In genomic region chrV:8228712-8229119, ce11 we compare ENCODE assay signal across 3 worm cellular contexts.
TF ChIP-seq lines count a peak whose summit lies in the region.

No protein-coding gene starts in this region.

TF ChIP-seq in whole organism, L1 larva, 84 proteins besides CTCF, POLR2A, EP300 and RAD21 (continued from another document and continues in another):
- TF ChIP-seq xbp-1 (tag; optimal IDR thresholded peaks at IDR 0.05; lab: Kevin White, UChicago) = peak; percentile 86
- peak; percentile 53 for TF ChIP-seq aly-2 (tag; optimal IDR thresholded peaks at IDR 0.05; lab: Kevin White, UChicago)
- TF ChIP-seq unc-62 (GFP tag; optimal IDR thresholded peaks at IDR 0.05; lab: Kevin White, UChicago) = no peak
- peak; percentile 46 to 67 (median 60) for TF ChIP-seq dpl-1 (GFP tag; optimal IDR thresholded peaks at IDR 0.05; lab: Kevin White, UChicago)
- TF ChIP-seq fkh-8 (tag; optimal IDR thresholded peaks at IDR 0.05; lab: Kevin White, UChicago) = peak; percentile 53
- peak; percentile 63 for TF ChIP-seq ceh-88 (GFP tag; IDR thresholded peaks at IDR 0.05; lab: Robert Waterston, UW)
- peak; percentile 69 for TF ChIP-seq sup-37 (GFP tag; optimal IDR thresholded peaks at IDR 0.05; lab: Kevin White, UChicago)
- TF ChIP-seq fos-1 (tag; optimal IDR thresholded peaks at IDR 0.05; lab: Kevin White, UChicago) = peak; percentile 52
- TF ChIP-seq nhr-77 (tag; optimal IDR thresholded peaks at IDR 0.05; lab: Kevin White, UChicago) = peak; percentile 84
- TF ChIP-seq lin-14 (GFP tag; optimal IDR thresholded peaks at IDR 0.05; lab: Kevin White, UChicago) = peak; percentile 89
- TF ChIP-seq pax-3 (tag; optimal IDR thresholded peaks at IDR 0.05; lab: Kevin White, UChicago) = peak; percentile 53
- TF ChIP-seq aha-1 (tag; optimal IDR thresholded peaks at IDR 0.05; lab: Kevin White, UChicago) = no peak
- no peak for TF ChIP-seq vab-15 (tag; optimal IDR thresholded peaks at IDR 0.05; lab: Kevin White, UChicago)
- peak; percentile 90 for TF ChIP-seq nhr-47 (tag; optimal IDR thresholded peaks at IDR 0.05; lab: Kevin White, UChicago)
- TF ChIP-seq lin-35 (GFP tag; optimal IDR thresholded peaks at IDR 0.05; lab: Kevin White, UChicago) = peak; percentile 53 to 69
- TF ChIP-seq ceh-63 (GFP tag; optimal IDR thresholded peaks at IDR 0.05; lab: Kevin White, UChicago) = no peak
- TF ChIP-seq ztf-4 (tag; optimal IDR thresholded peaks at IDR 0.05; lab: Kevin White, UChicago) = peak; percentile 60
- TF ChIP-seq lsy-2 (tag; optimal IDR thresholded peaks at IDR 0.05; lab: Kevin White, UChicago) = peak; percentile 58 to 78
- TF ChIP-seq sptf-1 (tag; optimal IDR thresholded peaks at IDR 0.05; lab: Kevin White, UChicago) = no peak
- peak; percentile 14 for TF ChIP-seq nhr-11 (tag; optimal IDR thresholded peaks at IDR 0.05; lab: Kevin White, UChicago)
- TF ChIP-seq tbx-2 (tag; optimal IDR thresholded peaks at IDR 0.05; lab: Kevin White, UChicago) = peak; percentile 84
- peak; percentile 54 for TF ChIP-seq egl-13 (tag; optimal IDR thresholded peaks at IDR 0.05; lab: Kevin White, UChicago)
- TF ChIP-seq unc-98 (GFP tag; IDR thresholded peaks at IDR 0.05; lab: Robert Waterston, UW) = peak; percentile 50; the same call in 1 of the 2 replicates
- peak; percentile 95 for TF ChIP-seq swsn-7 (tag; optimal IDR thresholded peaks at IDR 0.05; lab: Kevin White, UChicago)
- TF ChIP-seq grh-1 (GFP tag; IDR thresholded peaks at IDR 0.05; lab: Robert Waterston, UW) = peak; percentile 86
- peak; percentile 22 for TF ChIP-seq F16B12.6 (tag; optimal IDR thresholded peaks at IDR 0.05; lab: Kevin White, UChicago)
- TF ChIP-seq fkh-4 (tag; optimal IDR thresholded peaks at IDR 0.05; lab: Kevin White, UChicago; ENCODE audit: borderline replicate concordance) = peak; percentile 25
- peak; percentile 58 for TF ChIP-seq lir-3 (tag; optimal IDR thresholded peaks at IDR 0.05; lab: Kevin White, UChicago; ENCODE audit: poor library complexity)
- no peak for TF ChIP-seq nhr-76 (tag; optimal IDR thresholded peaks at IDR 0.05; lab: Kevin White, UChicago)
- peak; percentile 92 for TF ChIP-seq snu-23 (GFP tag; optimal IDR thresholded peaks at IDR 0.05; lab: Kevin White, UChicago)
- TF ChIP-seq ama-1 (optimal IDR thresholded peaks at IDR 0.05; lab: Kevin White, UChicago) = peak; percentile 94
- peak; percentile 94 for TF ChIP-seq nhr-71 (tag; optimal IDR thresholded peaks at IDR 0.05; lab: Kevin White, UChicago)
- peak; percentile 30 for TF ChIP-seq C04F5.9 (tag; optimal IDR thresholded peaks at IDR 0.05; lab: Kevin White, UChicago)
- no peak for TF ChIP-seq ces-1 (GFP tag; optimal IDR thresholded peaks at IDR 0.05; lab: Kevin White, UChicago)
- peak; percentile 95 for TF ChIP-seq rnt-1 (tag; optimal IDR thresholded peaks at IDR 0.05; lab: Kevin White, UChicago)
- peak; percentile 81 for TF ChIP-seq irx-1 (tag; optimal IDR thresholded peaks at IDR 0.05; lab: Kevin White, UChicago)
- TF ChIP-seq unc-86 (tag; optimal IDR thresholded peaks at IDR 0.05; lab: Kevin White, UChicago) = peak; percentile 71
- TF ChIP-seq dsc-1 (tag; optimal IDR thresholded peaks at IDR 0.05; lab: Kevin White, UChicago) = peak; percentile 89
- peak; percentile 71 for TF ChIP-seq zip-4 (GFP tag; optimal IDR thresholded peaks at IDR 0.05; lab: Kevin White, UChicago)
- peak; percentile 34 for TF ChIP-seq isw-1 (GFP tag; IDR thresholded peaks at IDR 0.05; lab: Robert Waterston, UW)
- peak; percentile 39 for TF ChIP-seq skn-1 (tag; optimal IDR thresholded peaks at IDR 0.05; lab: Kevin White, UChicago)
- peak; percentile 95 for TF ChIP-seq nhr-90 (tag; optimal IDR thresholded peaks at IDR 0.05; lab: Kevin White, UChicago; ENCODE audit: poor library complexity)
- TF ChIP-seq egl-27 (tag; optimal IDR thresholded peaks at IDR 0.05; lab: Kevin White, UChicago) = no peak

TF ChIP-seq in whole organism, L3 larva, 47 proteins besides CTCF, POLR2A, EP300 and RAD21 (continued from another document):
- peak; percentile 3 for TF ChIP-seq zag-1 (tag; optimal IDR thresholded peaks at IDR 0.05; lab: Kevin White, UChicago)
- peak; percentile 94 for TF ChIP-seq ama-1 (optimal IDR thresholded peaks at IDR 0.05; lab: Kevin White, UChicago)
- TF ChIP-seq egl-27 (tag; optimal IDR thresholded peaks at IDR 0.05; lab: Kevin White, UChicago) = peak; percentile 66
- TF ChIP-seq sea-2 (GFP tag; optimal IDR thresholded peaks at IDR 0.05; lab: Kevin White, UChicago) = no peak
- peak; percentile 45 for TF ChIP-seq nhr-77 (tag; optimal IDR thresholded peaks at IDR 0.05; lab: Kevin White, UChicago)
- TF ChIP-seq pqm-1 (tag; optimal IDR thresholded peaks at IDR 0.05; lab: Kevin White, UChicago) = peak; percentile 77
- TF ChIP-seq aly-2 (tag; optimal IDR thresholded peaks at IDR 0.05; lab: Kevin White, UChicago) = peak; percentile 91
- peak; percentile 80 for TF ChIP-seq hmg-11 (tag; optimal IDR thresholded peaks at IDR 0.05; lab: Kevin White, UChicago)
- TF ChIP-seq ceh-9 (tag; optimal IDR thresholded peaks at IDR 0.05; lab: Kevin White, UChicago) = no peak
- peak; percentile 58 for TF ChIP-seq lsy-12 (tag; optimal IDR thresholded peaks at IDR 0.05; lab: Kevin White, UChicago)
- TF ChIP-seq ceh-82 (tag; optimal IDR thresholded peaks at IDR 0.05; lab: Kevin White, UChicago) = peak; percentile 41

TF ChIP-seq in whole organism, young adult, 124 proteins besides CTCF, POLR2A, EP300 and RAD21 (continued from another document and continues in another):
- TF ChIP-seq athp-1 (tag; optimal IDR thresholded peaks at IDR 0.05; lab: Kevin White, UChicago) (peak; percentile 40), let-607 (tag; optimal IDR thresholded peaks at IDR 0.05; lab: Kevin White, UChicago) (peak; percentile 19 to 22), tbx-9 (tag; optimal IDR thresholded peaks at IDR 0.05; lab: Kevin White, UChicago; ENCODE audit: borderline replicate concordance) (no peak), let-526 (GFP tag; IDR thresholded peaks at IDR 0.05; lab: Robert Waterston, UW) (no peak), unc-62 (GFP tag; optimal IDR thresholded peaks at IDR 0.05; lab: Kevin White, UChicago) (no peak), nfya-2 (GFP tag; IDR thresholded peaks at IDR 0.05; lab: Robert Waterston, UW) (no peak), lin-26 (GFP tag; IDR thresholded peaks at IDR 0.05; lab: Robert Waterston, UW) (peak; percentile 59; the same call in 1 of the 2 replicates), cebp-2 (GFP tag; IDR thresholded peaks at IDR 0.05; lab: Robert Waterston, UW) (0 out of 2 replicates have a peak, but pooled peaks have one; percentile 9), lin-35 (GFP tag; optimal IDR thresholded peaks at IDR 0.05; lab: Kevin White, UChicago) (peak in 2 of 3 experiments; percentile 31 to 75), F33H1.4 (GFP tag; IDR thresholded peaks at IDR 0.05; lab: Robert Waterston, UW) (peak; percentile 71), F10E7.11 (tag; optimal IDR thresholded peaks at IDR 0.05; lab: Kevin White, UChicago) (peak; percentile 8), nhr-90 (tag; optimal IDR thresholded peaks at IDR 0.05; lab: Kevin White, UChicago) (peak; percentile 49), ekl-4 (GFP tag; IDR thresholded peaks at IDR 0.05; lab: Robert Waterston, UW) (peak; percentile 94), attf-3 (GFP tag; conservative IDR thresholded peaks at IDR 0.05; lab: Robert Waterston, UW) (peak; percentile 77), ceh-91 (GFP tag; IDR thresholded peaks at IDR 0.05; lab: Robert Waterston, UW) (peak; percentile 65), K11D2.4 (GFP tag; IDR thresholded peaks at IDR 0.05; lab: Robert Waterston, UW) (peak; percentile 37; the same call in 1 of the 2 replicates), lin-54 (GFP tag; optimal IDR thresholded peaks at IDR 0.05; lab: Kevin White, UChicago) (peak; percentile 86), Y95B8A.8 (GFP tag; IDR thresholded peaks at IDR 0.05; lab: Robert Waterston, UW) (peak; percentile 86), K12H6.12 (tag; optimal IDR thresholded peaks at IDR 0.05; lab: Kevin White, UChicago) (peak; percentile 54), lsy-27 (tag; optimal IDR thresholded peaks at IDR 0.05; lab: Kevin White, UChicago; ENCODE audit: borderline replicate concordance, insufficient read depth) (peak; percentile 31), zim-3 (tag; optimal IDR thresholded peaks at IDR 0.05; lab: Kevin White, UChicago) (peak; percentile 1), F37B4.10 (GFP tag; IDR thresholded peaks at IDR 0.05; lab: Robert Waterston, UW) (no peak), T07F8.4 (tag; optimal IDR thresholded peaks at IDR 0.05; lab: Kevin White, UChicago) (peak; percentile 20), F23B12.7 (tag; optimal IDR thresholded peaks at IDR 0.05; lab: Kevin White, UChicago; ENCODE audit: insufficient read depth) (peak; percentile 74), madf-8 (GFP tag; conservative IDR thresholded peaks at IDR 0.05; lab: Robert Waterston, UW) (peak; percentile 65), F22D6.2 (tag; optimal IDR thresholded peaks at IDR 0.05; lab: Kevin White, UChicago) (peak; percentile 41), ztf-25 (GFP tag; IDR thresholded peaks at IDR 0.05; lab: Robert Waterston, UW) (peak; percentile 73; the same call in 1 of the 2 replicates), sdz-38 (tag; optimal IDR thresholded peaks at IDR 0.05; lab: Kevin White, UChicago) (no peak), sptf-2 (GFP tag; optimal IDR thresholded peaks at IDR 0.05; lab: Kevin White, UChicago) (peak; percentile 17), egrh-3 (GFP tag; IDR thresholded peaks at IDR 0.05; lab: Robert Waterston, UW) (peak; percentile 70), nfya-1 (tag; optimal IDR thresholded peaks at IDR 0.05; lab: Kevin White, UChicago; ENCODE audit: borderline replicate concordance, insufficient read depth) (no peak), F57A8.1 (GFP tag; optimal IDR thresholded peaks at IDR 0.05; lab: Kevin White, UChicago) (no peak), rcor-1 (GFP tag; IDR thresholded peaks at IDR 0.05; lab: Robert Waterston, UW) (peak; percentile 95), ets-4 (GFP tag; optimal IDR thresholded peaks at IDR 0.05; lab: Kevin White, UChicago) (peak; percentile 61), ama-1 (optimal IDR thresholded peaks at IDR 0.05; lab: Kevin White, UChicago) (peak; percentile 91), ama-1 (GFP tag; optimal IDR thresholded peaks at IDR 0.05; lab: Kevin White, UChicago) (peak in 1 of 2 experiments; percentile 35), Y56A3A.18 (GFP tag; IDR thresholded peaks at IDR 0.05; lab: Robert Waterston, UW) (peak; percentile 94), die-1 (tag; optimal IDR thresholded peaks at IDR 0.05; lab: Kevin White, UChicago) (peak; percentile 52), Y67H2A.10 (GFP tag; conservative IDR thresholded peaks at IDR 0.05; lab: Robert Waterston, UW) (no peak), dpl-1 (GFP tag; optimal IDR thresholded peaks at IDR 0.05; lab: Kevin White, UChicago) (peak; percentile 40), pbrm-1 (GFP tag; IDR thresholded peaks at IDR 0.05; lab: Robert Waterston, UW) (peak; percentile 100), ztf-28 (GFP tag; IDR thresholded peaks at IDR 0.05; lab: Robert Waterston, UW) (peak; percentile 91), snpc-1.1 (tag; optimal IDR thresholded peaks at IDR 0.05; lab: Kevin White, UChicago; ENCODE audit: insufficient read depth) (peak; percentile 99), F39B2.1 (GFP tag; IDR thresholded peaks at IDR 0.05; lab: Robert Waterston, UW) (peak; percentile 82), F57C9.4 (tag; optimal IDR thresholded peaks at IDR 0.05; lab: Kevin White, UChicago) (no peak), Y53G8AR.9 (GFP tag; conservative IDR thresholded peaks at IDR 0.05; lab: Robert Waterston, UW) (peak; percentile 86), somi-1 (GFP tag; optimal IDR thresholded peaks at IDR 0.05; lab: Kevin White, UChicago) (peak; percentile 80), mel-28 (tag; optimal IDR thresholded peaks at IDR 0.05; lab: Kevin White, UChicago; ENCODE audit: borderline replicate concordance) (peak; percentile 74), pha-4 (tag; optimal IDR thresholded peaks at IDR 0.05; lab: Kevin White, UChicago) (no peak), tlf-1 (GFP tag; optimal IDR thresholded peaks at IDR 0.05; lab: Kevin White, UChicago) (peak; percentile 69), fkh-3 (tag; optimal IDR thresholded peaks at IDR 0.05; lab: Kevin White, UChicago) (peak; percentile 54), ztf-26 (tag; optimal IDR thresholded peaks at IDR 0.05; lab: Kevin White, UChicago) (peak; percentile 25), nhr-179 (tag; optimal IDR thresholded peaks at IDR 0.05; lab: Kevin White, UChicago) (no peak), cebp-1 (GFP tag; IDR thresholded peaks at IDR 0.05; lab: Robert Waterston, UW) (0 out of 2 replicates have a peak, but pooled peaks have one; percentile 20), cebp-1 (tag; optimal IDR thresholded peaks at IDR 0.05; lab: Kevin White, UChicago) (no peak), snpc-3.4 (tag; optimal IDR thresholded peaks at IDR 0.05; lab: Kevin White, UChicago) (peak; percentile 99), B0261.1 (tag; optimal IDR thresholded peaks at IDR 0.05; lab: Kevin White, UChicago) (peak; percentile 59), repo-1 (tag; optimal IDR thresholded peaks at IDR 0.05; lab: Kevin White, UChicago) (peak; percentile 87), nhr-27 (tag; optimal IDR thresholded peaks at IDR 0.05; lab: Kevin White, UChicago) (peak; percentile 23), F49E8.2 (tag; optimal IDR thresholded peaks at IDR 0.05; lab: Kevin White, UChicago; ENCODE audit: insufficient read depth) (peak; percentile 96), ztf-22 (GFP tag; optimal IDR thresholded peaks at IDR 0.05; lab: Kevin White, UChicago) (peak; percentile 22), madf-10 (tag; optimal IDR thresholded peaks at IDR 0.05; lab: Kevin White, UChicago) (peak; percentile 77), xnd-1 (tag; optimal IDR thresholded peaks at IDR 0.05; lab: Kevin White, UChicago) (peak; percentile 66), madf-6 (GFP tag; IDR thresholded peaks at IDR 0.05; lab: Robert Waterston, UW) (peak; percentile 91), dox-1 (GFP tag; IDR thresholded peaks at IDR 0.05; lab: Robert Waterston, UW) (peak; percentile 96), rpc-1 (optimal IDR thresholded peaks at IDR 0.05; lab: Kevin White, UChicago) (peak; percentile 14), rpc-1 (tag; optimal IDR thresholded peaks at IDR 0.05; lab: Kevin White, UChicago) (peak; percentile 23), nhr-80 (tag; optimal IDR thresholded peaks at IDR 0.05; lab: Kevin White, UChicago) (peak; percentile 53), ztf-18 (tag; optimal IDR thresholded peaks at IDR 0.05; lab: Kevin White, UChicago) (peak; percentile 72), Y53F4B.3 (GFP tag; IDR thresholded peaks at IDR 0.05; lab: Robert Waterston, UW) (peak; percentile 72), hmg-20 (GFP tag; IDR thresholded peaks at IDR 0.05; lab: Robert Waterston, UW) (peak; percentile 84), B0019.2 (GFP tag; conservative IDR thresholded peaks at IDR 0.05; lab: Robert Waterston, UW) (peak; percentile 69), rec-8 (tag; optimal IDR thresholded peaks at IDR 0.05; lab: Kevin White, UChicago) (peak in 1 of 2 experiments; percentile 83), chd-7 (tag; optimal IDR thresholded peaks at IDR 0.05; lab: Kevin White, UChicago) (peak; percentile 74), hsf-1 (GFP tag; IDR thresholded peaks at IDR 0.05; lab: Robert Waterston, UW) (peak; percentile 92), gei-17 (GFP tag; optimal IDR thresholded peaks at IDR 0.05; lab: Kevin White, UChicago) (peak; percentile 55), nhr-120 (GFP tag; IDR thresholded peaks at IDR 0.05; lab: Robert Waterston, UW) (no peak), atf-7 (tag; optimal IDR thresholded peaks at IDR 0.05; lab: Kevin White, UChicago) (peak; percentile 67), ccch-3 (GFP tag; optimal IDR thresholded peaks at IDR 0.05; lab: Kevin White, UChicago) (no peak), ceh-40 (GFP tag; IDR thresholded peaks at IDR 0.05; lab: Robert Waterston, UW) (no peak), ZK185.1 (tag; optimal IDR thresholded peaks at IDR 0.05; lab: Kevin White, UChicago; ENCODE audit: poor library complexity, severe bottlenecking) (peak; percentile 89), lir-1 (GFP tag; conservative IDR thresholded peaks at IDR 0.05; lab: Robert Waterston, UW) (peak; percentile 70; the same call in 1 of the 2 replicates)
